Fruit fly (Drosophila melanogaster): ENCODE results near the gene Cpr97Eb.
A peak's percentile ranks its signal among the peaks of the same experiment; 100 is the strongest.

Gene Cpr97Eb

dm6 chr3R:27116465-27117092 is 25.6 kb upstream of the Cpr97Eb start, which contains the start of the genes CG6066 and CG5880 (continued):
- TF ChIP-seq CG14860 (GFP tag; IDR thresholded peaks at IDR 0.05; ENCODE audit: partially characterized antibody), result peak; percentile 72
- peak; percentile 65 for TF ChIP-seq tna (GFP tag; IDR thresholded peaks at IDR 0.05; ENCODE audit: partially characterized antibody)
- TF ChIP-seq Bgb (GFP tag; IDR thresholded peaks at IDR 0.05; ENCODE audit: partially characterized antibody), result peak; percentile 85
- TF ChIP-seq ken (GFP tag; IDR thresholded peaks at IDR 0.05), result no peak
- TF ChIP-seq nmo (GFP tag; optimal IDR thresholded peaks at IDR 0.05), result peak; percentile 9
- TF ChIP-seq CG8944 (GFP tag; optimal IDR thresholded peaks at IDR 0.05), result no peak
- TF ChIP-seq zen2 (GFP tag; IDR thresholded peaks at IDR 0.05; ENCODE audit: partially characterized antibody), result peak; percentile 73; the same call in 2 of the 3 replicates
- peak; percentile 85 for TF ChIP-seq Opbp (GFP tag; IDR thresholded peaks at IDR 0.05; ENCODE audit: partially characterized antibody)
- TF ChIP-seq CG16779 (GFP tag; IDR thresholded peaks at IDR 0.05), result 0 out of 2 replicates have a peak, but pooled peaks have one; percentile 2
- TF ChIP-seq Oli (tag; optimal IDR thresholded peaks at IDR 0.05), result no peak
- no peak for TF ChIP-seq gsb (GFP tag; IDR thresholded peaks at IDR 0.05)
- no peak for TF ChIP-seq esg (GFP tag; conservative IDR thresholded peaks at IDR 0.05)
- TF ChIP-seq hb (GFP tag; IDR thresholded peaks at IDR 0.05; ENCODE audit: partially characterized antibody), result peak; percentile 74; the same call in 1 of the 3 replicates
- TF ChIP-seq CG14710 (tag; optimal IDR thresholded peaks at IDR 0.05), result peak; percentile 14
- TF ChIP-seq CG7963 (GFP tag; IDR thresholded peaks at IDR 0.05; ENCODE audit: partially characterized antibody), result peak; percentile 71
- no peak for TF ChIP-seq Atf6 (GFP tag; IDR thresholded peaks at IDR 0.05)
- peak; percentile 91 for TF ChIP-seq CG13287 (GFP tag; IDR thresholded peaks at IDR 0.05; ENCODE audit: partially characterized antibody)
- TF ChIP-seq Sry-δ (GFP tag; optimal IDR thresholded peaks at IDR 0.05), result peak; percentile 84
- TF ChIP-seq bowl (GFP tag; IDR thresholded peaks at IDR 0.05), result no peak
- TF ChIP-seq org-1 (GFP tag; optimal IDR thresholded peaks at IDR 0.05), result no peak
- TF ChIP-seq dmrt11E (tag; optimal IDR thresholded peaks at IDR 0.05), result no peak
- no peak for TF ChIP-seq pb (GFP tag; optimal IDR thresholded peaks at IDR 0.05)
- TF ChIP-seq Ptx1 (GFP tag; IDR thresholded peaks at IDR 0.05), result no peak
- peak; percentile 73 for TF ChIP-seq hbn (GFP tag; IDR thresholded peaks at IDR 0.05; ENCODE audit: partially characterized antibody)
- no peak for TF ChIP-seq Ada2b (GFP tag; IDR thresholded peaks at IDR 0.05)
- TF ChIP-seq CG12659 (GFP tag; optimal IDR thresholded peaks at IDR 0.05), result no peak
- TF ChIP-seq CG3995 (GFP tag; optimal IDR thresholded peaks at IDR 0.05), result peak; percentile 22
- no peak for TF ChIP-seq CG7839 (tag; optimal IDR thresholded peaks at IDR 0.05)
- no peak for TF ChIP-seq CG33557 (GFP tag; optimal IDR thresholded peaks at IDR 0.05)
- no peak for TF ChIP-seq CG15011 (GFP tag; optimal IDR thresholded peaks at IDR 0.05)
- peak; percentile 41 for TF ChIP-seq CG2116 (GFP tag; optimal IDR thresholded peaks at IDR 0.05)
- no peak for TF ChIP-seq lab (GFP tag; optimal IDR thresholded peaks at IDR 0.05)
- TF ChIP-seq CG12155 (GFP tag; optimal IDR thresholded peaks at IDR 0.05), result no peak
- peak; percentile 82 for TF ChIP-seq unc-4 (GFP tag; IDR thresholded peaks at IDR 0.05; ENCODE audit: partially characterized antibody)
- no peak for TF ChIP-seq C15 (GFP tag; IDR thresholded peaks at IDR 0.05)
- TF ChIP-seq CG32532 (GFP tag; IDR thresholded peaks at IDR 0.05), result no peak
- peak; percentile 58; the same call in 1 of the 2 replicates for TF ChIP-seq CG42726 (GFP tag; IDR thresholded peaks at IDR 0.05; ENCODE audit: partially characterized antibody)
- no peak for TF ChIP-seq tap (tag; optimal IDR thresholded peaks at IDR 0.05)
